Worm (Caenorhabditis elegans) whole organism, L4 larva: Measurements from ENCODE around the gene hlh-4.

Experiments
- D1046.2 ChIP-seq: fragments of 200-800 bp; sonication (Bioruptor generic); IDR thresholded peaks from 2 replicates; pipeline ENCODE4 v1.3.6; 2022; ENCODE audit warnings: missing genetic modification characterization, missing compliant biosample characterization
- F10B5.3 ChIP-seq: sonication (generic microtip); optimal IDR thresholded peaks from 2 replicates; lab custom pipeline; 2016; ENCODE audit warnings: mild to moderate bottlenecking, missing genetic modification characterization, missing compliant biosample characterization
- F37D6.2 ChIP-seq: sonication (generic microtip); optimal IDR thresholded peaks from 2 replicates; lab custom pipeline; 2016; ENCODE audit warnings: mild to moderate bottlenecking, missing genetic modification characterization, missing compliant biosample characterization
- Y48G9A.11 ChIP-seq: fragments of 200-800 bp; sonication (Bioruptor generic); IDR thresholded peaks from 2 replicates; pipeline ENCODE4 v1.3.6; 2022; ENCODE audit warnings: missing genetic modification reagents, missing genetic modification characterization, missing compliant biosample characterization
- ZK337.2 ChIP-seq: fragments of 200-800 bp; sonication (Bioruptor generic); IDR thresholded peaks from 2 replicates; pipeline ENCODE4 v1.3.6; 2022; ENCODE audit warnings: missing genetic modification reagents, missing genetic modification characterization, missing compliant biosample characterization
- ZK546.5 ChIP-seq, 2 experiments: sonication (generic microtip); optimal IDR thresholded peaks; 2 replicates each; lab custom pipeline; 2017; ENCODE audit warnings: missing biosample characterization in 2 of 2, missing genetic modification characterization in 2 of 2
- aha-1 ChIP-seq: fragments of 150-350 bp; peaks from one replicate; lab custom pipeline; 2014; ENCODE audit warnings: missing biosample characterization, missing genetic modification characterization
- ceh-20 ChIP-seq: fragments of 200-800 bp; sonication (Bioruptor generic); IDR thresholded peaks from 2 replicates; pipeline ENCODE4 v1.3.6; 2022; ENCODE audit warnings: missing genetic modification reagents, missing genetic modification characterization, missing compliant biosample characterization
- ceh-44 ChIP-seq: fragments of 200-800 bp; sonication (Bioruptor generic); IDR thresholded peaks from 2 replicates; pipeline ENCODE4 v1.3.6; 2022; ENCODE audit warnings: missing genetic modification reagents, missing genetic modification characterization, missing compliant biosample characterization
- daf-12 ChIP-seq: fragments of 150-350 bp; optimal IDR thresholded peaks from 2 replicates; lab custom pipeline; 2014; ENCODE audit warnings: missing biosample characterization, missing genetic modification reagents, missing genetic modification characterization
- daf-19 ChIP-seq: fragments of 200-800 bp; sonication (Bioruptor generic); conservative IDR thresholded peaks from 2 replicates; pipeline ENCODE4 v1.3.6; 2022; ENCODE audit warnings: missing genetic modification characterization, missing compliant biosample characterization
- dmd-6 ChIP-seq: fragments of 200-800 bp; sonication (Bioruptor generic); IDR thresholded peaks from 2 replicates; pipeline ENCODE4 v1.3.6; 2022; ENCODE audit warnings: missing genetic modification reagents, missing genetic modification characterization, missing compliant biosample characterization
- dmd-9 ChIP-seq: fragments of 200-800 bp; sonication (Bioruptor generic); IDR thresholded peaks from 2 replicates; pipeline ENCODE4 v1.3.6; 2022; ENCODE audit warnings: missing genetic modification reagents, missing genetic modification characterization, missing compliant biosample characterization
- fkh-10 ChIP-seq: fragments of 150-350 bp; optimal IDR thresholded peaks from 2 replicates; lab custom pipeline; 2014; ENCODE audit warnings: missing biosample characterization, missing genetic modification reagents, missing genetic modification characterization
- fos-1 ChIP-seq: fragments of 150-350 bp; optimal IDR thresholded peaks from 2 replicates; lab custom pipeline; 2014; ENCODE audit warnings: missing biosample characterization, missing genetic modification characterization
- gei-8 ChIP-seq: fragments of 200-800 bp; sonication (Bioruptor generic); optimal IDR thresholded peaks from 2 replicates; lab custom pipeline; 2018; ENCODE audit warnings: mild to moderate bottlenecking, missing genetic modification characterization, missing compliant biosample characterization
- lin-13 ChIP-seq: fragments of 150-350 bp; optimal IDR thresholded peaks from 2 replicates; lab custom pipeline; 2014; ENCODE audit warnings: missing biosample characterization, missing genetic modification reagents, missing genetic modification characterization
- lin-15B ChIP-seq: fragments of 150-350 bp; sonication (generic microtip); optimal IDR thresholded peaks from 3 replicates; lab custom pipeline; 2014; ENCODE audit warnings: missing biosample characterization, missing genetic modification characterization
- madf-5 ChIP-seq, 2 experiments: fragments of 200-800 bp; sonication (Bioruptor generic); IDR thresholded peaks; 2 replicates each; pipeline ENCODE4 v1.3.6; 2022; ENCODE audit warnings: missing compliant biosample characterization in 2 of 2, missing genetic modification characterization in 2 of 2
- nhr-11 ChIP-seq: fragments of 150-350 bp; optimal IDR thresholded peaks from 2 replicates; lab custom pipeline; 2014; ENCODE audit warnings: missing biosample characterization, missing genetic modification characterization
- nhr-237 ChIP-seq: sonication (generic microtip); optimal IDR thresholded peaks from 2 replicates; lab custom pipeline; 2017; ENCODE audit warnings: missing biosample characterization, missing genetic modification characterization
- nhr-41 ChIP-seq: fragments of 200-800 bp; sonication (Bioruptor generic); IDR thresholded peaks from 2 replicates; pipeline ENCODE4 v1.3.6; 2022; ENCODE audit warnings: missing genetic modification reagents, missing genetic modification characterization, missing compliant biosample characterization
- nhr-48 ChIP-seq: sonication (generic microtip); optimal IDR thresholded peaks from 2 replicates; lab custom pipeline; 2016; ENCODE audit warnings: mild to moderate bottlenecking, missing genetic modification characterization, missing compliant biosample characterization
- nhr-6 ChIP-seq: fragments of 150-350 bp; optimal IDR thresholded peaks from 2 replicates; lab custom pipeline; 2014; ENCODE audit warnings: missing biosample characterization, missing genetic modification characterization
- saeg-2 ChIP-seq: fragments of 200-800 bp; sonication (Bioruptor generic); IDR thresholded peaks from 2 replicates; pipeline ENCODE4 v1.3.6; 2022; ENCODE audit warnings: missing genetic modification reagents, missing genetic modification characterization, missing compliant biosample characterization
- skn-1 ChIP-seq: fragments of 150-350 bp; optimal IDR thresholded peaks from 2 replicates; lab custom pipeline; 2014; ENCODE audit warnings: missing biosample characterization, missing genetic modification characterization
- snpc-4 ChIP-seq: fragments of 150-350 bp; optimal IDR thresholded peaks from 2 replicates; lab custom pipeline; 2014; ENCODE audit warnings: missing biosample characterization, missing genetic modification characterization
- spr-3 ChIP-seq: fragments of 200-800 bp; sonication (Bioruptor generic); optimal IDR thresholded peaks from 2 replicates; lab custom pipeline; 2018; ENCODE audit warnings: mild to moderate bottlenecking, missing genetic modification characterization, missing compliant biosample characterization
- tra-1 ChIP-seq: fragments of 200-800 bp; sonication (Bioruptor generic); IDR thresholded peaks from 2 replicates; pipeline ENCODE4 v1.3.6; 2022; ENCODE audit warnings: missing genetic modification reagents, missing genetic modification characterization, missing compliant biosample characterization
- unc-39 ChIP-seq: sonication (generic microtip); optimal IDR thresholded peaks from 2 replicates; lab custom pipeline; 2017; ENCODE audit warnings: missing biosample characterization, missing genetic modification characterization
- unc-62 ChIP-seq, 3 experiments: fragments of 150-350 bp in 1 of 3; sonication (generic microtip); optimal IDR thresholded peaks in 2 of 3; peaks in 1 of 3; 1 replicate in 1 of 3; 2 replicates in 2 of 3; lab custom pipeline; 2014 to 2017; ENCODE audit warnings: missing biosample characterization in 3 of 3, missing genetic modification characterization in 3 of 3, missing genetic modification reagents in 3 of 3, missing genotype in 1 of 3

hlh-4 gene

ce11 chrIII:9734030-9734429, 4.8 kb downstream of the hlh-4 start:
- TF ChIP-seq dmd-6 (GFP tag; lab: Robert Waterston, UW), result no peak

ce11 chrIII:9733333-9733732, 5.5 kb downstream of the hlh-4 start:
- TF ChIP-seq daf-12 (tag; lab: Kevin White, UChicago) (no peak), unc-62 (GFP tag; optimal IDR thresholded peaks at IDR 0.05 in 1 of 2; lab: Kevin White, UChicago) (peak in 1 of 2 experiments; percentile 55), unc-62 (tag; optimal IDR thresholded peaks at IDR 0.05; lab: Kevin White, UChicago) (no peak), saeg-2 (GFP tag; lab: Robert Waterston, UW) (no peak)

- TF ChIP-seq tra-1 (GFP tag; lab: Robert Waterston, UW) (peak; percentile 64; the same call in 1 of the 2 replicates), madf-5 (GFP tag; IDR thresholded peaks at IDR 0.05; lab: Robert Waterston, UW) (no peak), dmd-9 (GFP tag; lab: Robert Waterston, UW) (no peak), nhr-11 (tag; lab: Kevin White, UChicago) (peak; percentile 16), ceh-20 (GFP tag; lab: Robert Waterston, UW) (peak; percentile 83), unc-62 (GFP tag; optimal IDR thresholded peaks at IDR 0.05 in 1 of 2; lab: Kevin White, UChicago) (peak in 1 of 2 experiments; percentile 99), unc-62 (tag; optimal IDR thresholded peaks at IDR 0.05; lab: Kevin White, UChicago) (no peak), ZK337.2 (GFP tag; lab: Robert Waterston, UW) (peak; percentile 26; the same call in 1 of the 2 replicates)
Measured at ce11 chrIII:9731313-9731912, 7.4 kb downstream of the hlh-4 start.

ce11 chrIII:9730407-9730806, 8.4 kb downstream of the hlh-4 start:
- TF ChIP-seq skn-1 (tag; lab: Kevin White, UChicago), result no peak
- TF ChIP-seq lin-15B (tag; lab: Kevin White, UChicago), result no peak
- TF ChIP-seq aha-1 (tag; lab: Kevin White, UChicago), result peak; percentile 80
- TF ChIP-seq nhr-48, result no peak
- no peak for TF ChIP-seq nhr-41 (GFP tag; lab: Robert Waterston, UW)
- TF ChIP-seq spr-3 (GFP tag; lab: Kevin White, UChicago), result no peak
- TF ChIP-seq, all 104 proteins: peak for 1

- no peak for TF ChIP-seq nhr-48
- TF ChIP-seq ceh-44, result no peak
- no peak for TF ChIP-seq unc-39 (tag; lab: Kevin White, UChicago)
- no peak for TF ChIP-seq nhr-237 (tag; lab: Kevin White, UChicago)
- TF ChIP-seq F10B5.3 (tag; lab: Kevin White, UChicago), result no peak
Measured at ce11 chrIII:9727439-9727838, 11.4 kb downstream of the hlh-4 start, which contains the start of gene C07A9.12. Gene C07A9.12, minus strand, starts transcription at chrIII:9727539.

ce11 chrIII:9725114-9725513, 13.7 kb downstream of the hlh-4 start, which contains the start of gene clec-162:
Gene clec-162, minus strand, starts transcription at chrIII:9725214.
- TF ChIP-seq lin-13 (GFP tag; lab: Kevin White, UChicago), result no peak
- no peak for TF ChIP-seq snpc-4 (tag; lab: Kevin White, UChicago)
- no peak for TF ChIP-seq nhr-6 (tag; lab: Kevin White, UChicago)
- no peak for TF ChIP-seq F37D6.2
- TF ChIP-seq gei-8 (GFP tag; lab: Kevin White, UChicago), result no peak
- no peak for TF ChIP-seq daf-19 (GFP tag; lab: Robert Waterston, UW)
- TF ChIP-seq Y48G9A.11 (GFP tag; lab: Robert Waterston, UW), result no peak
- TF ChIP-seq ZK337.2 (GFP tag; lab: Robert Waterston, UW), result no peak
- no peak for TF ChIP-seq fos-1
- TF ChIP-seq skn-1 (tag; lab: Kevin White, UChicago), result no peak
- no peak for TF ChIP-seq ZK546.5 (tag; optimal IDR thresholded peaks at IDR 0.05; lab: Kevin White, UChicago)
- TF ChIP-seq fkh-10, result no peak
- TF ChIP-seq D1046.2 (GFP tag; lab: Robert Waterston, UW), result no peak
